Fruit fly (Drosophila melanogaster) whole organism, embryonic: ENCODE data around the gene CG46434.

ENCODE experiments used
- Awh ChIP-seq: fragments of 200-800 bp; sonication (Bioruptor generic); IDR thresholded peaks from 2 replicates; pipeline ENCODE4, ENCODE4 v1.3.6; 2022; ENCODE audit warnings: missing biosample characterization, missing genetic modification characterization
- Bgb ChIP-seq: fragments of 200-800 bp; sonication (Bioruptor generic); IDR thresholded peaks from 2 replicates; pipeline ENCODE4 v1.3.6; 2022; ENCODE audit warnings: missing biosample characterization, missing genetic modification characterization; ENCODE audit not compliant: partially characterized antibody
- CG11085 ChIP-seq: fragments of 200-800 bp; sonication (Bioruptor generic); IDR thresholded peaks from 2 replicates; pipeline ENCODE4 v1.3.6; 2022; ENCODE audit warnings: missing biosample characterization, missing genetic modification characterization
- CG11560 ChIP-seq: fragments of 200-800 bp; sonication (Bioruptor generic); IDR thresholded peaks from 3 replicates; pipeline ENCODE4 v1.3.6; 2022; ENCODE audit warnings: missing biosample characterization, missing genetic modification characterization
- CG12071 ChIP-seq: fragments of 200-800 bp; sonication (Bioruptor generic); optimal IDR thresholded peaks from 3 replicates; lab custom pipeline; 2018; ENCODE audit warnings: missing biosample characterization, mild to moderate bottlenecking, missing genetic modification characterization
- CG13775 ChIP-seq: fragments of 200-800 bp; sonication (Bioruptor generic); optimal IDR thresholded peaks from 3 replicates; lab custom pipeline; 2017; ENCODE audit warnings: missing biosample characterization, mild to moderate bottlenecking, missing genetic modification characterization
- CG14014 ChIP-seq: fragments of 200-800 bp; sonication (Bioruptor generic); IDR thresholded peaks from 2 replicates; pipeline ENCODE4 v1.3.6; 2022; ENCODE audit warnings: missing biosample characterization, missing genetic modification characterization
- CG14050 ChIP-seq: fragments of 200-800 bp; sonication (Bioruptor generic); IDR thresholded peaks from 3 replicates; pipeline ENCODE4 v1.3.6; 2022; ENCODE audit warnings: missing biosample characterization, missing genetic modification characterization
- CG1603 ChIP-seq: fragments of 200-800 bp; sonication (Bioruptor generic); optimal IDR thresholded peaks from 2 replicates; lab custom pipeline; 2019; ENCODE audit warnings: missing biosample characterization, mild to moderate bottlenecking, missing genetic modification characterization, moderate library complexity
- CG17829 ChIP-seq: fragments of 200-800 bp; optimal IDR thresholded peaks from 2 replicates; lab custom pipeline; 2019; ENCODE audit warnings: missing biosample characterization, mild to moderate bottlenecking, missing genetic modification characterization, moderate library complexity
- CG18764 ChIP-seq: fragments of 200-800 bp; sonication (Bioruptor generic); optimal IDR thresholded peaks from 3 replicates; lab custom pipeline; 2016; ENCODE audit warnings: missing biosample characterization, missing genetic modification characterization
- CG2120 ChIP-seq: fragments of 200-800 bp; sonication (Bioruptor generic); optimal IDR thresholded peaks from 3 replicates; lab custom pipeline; 2016; ENCODE audit warnings: missing biosample characterization, missing genetic modification characterization
- CG2199 ChIP-seq: fragments of 200-800 bp; sonication (Bioruptor generic); IDR thresholded peaks from 3 replicates; pipeline ENCODE4 v1.3.6; 2022; ENCODE audit warnings: missing biosample characterization, missing genetic modification characterization
- CG31441 ChIP-seq: fragments of 200-800 bp; sonication (Bioruptor generic); IDR thresholded peaks from 2 replicates; pipeline ENCODE4 v1.3.6; 2022; ENCODE audit warnings: missing biosample characterization, missing genetic modification characterization
- CG32532 ChIP-seq: fragments of 200-800 bp; sonication (Bioruptor generic); IDR thresholded peaks from 2 replicates; pipeline ENCODE4 v1.3.6; 2022; ENCODE audit warnings: missing biosample characterization, missing genetic modification characterization
- CG34376 ChIP-seq: fragments of 200-800 bp; sonication (Bioruptor generic); optimal IDR thresholded peaks from 2 replicates; lab custom pipeline; 2018; ENCODE audit warnings: missing biosample characterization, mild to moderate bottlenecking, missing genetic modification characterization
- CG3726 ChIP-seq: fragments of 200-800 bp; sonication (Bioruptor generic); IDR thresholded peaks from 3 replicates; pipeline ENCODE4, ENCODE4 v1.3.6; 2022; ENCODE audit warnings: missing biosample characterization, missing genetic modification characterization
- CG4820 ChIP-seq: fragments of 200-800 bp; sonication (Bioruptor generic); optimal IDR thresholded peaks from 3 replicates; lab custom pipeline; 2016; ENCODE audit warnings: missing biosample characterization, missing genetic modification characterization
- CG6272 ChIP-seq: fragments of 200-800 bp; sonication (Bioruptor generic); IDR thresholded peaks from 2 replicates; pipeline ENCODE4 v1.3.6; 2022; ENCODE audit warnings: missing biosample characterization, missing genetic modification characterization
- CG6654 ChIP-seq: fragments of 200-800 bp; sonication (Bioruptor generic); optimal IDR thresholded peaks from 2 replicates; lab custom pipeline; 2017; ENCODE audit warnings: missing biosample characterization, mild to moderate bottlenecking, missing genetic modification characterization
- CG6683 ChIP-seq: fragments of 200-800 bp; sonication (Bioruptor generic); optimal IDR thresholded peaks from 2 replicates; lab custom pipeline; 2017; ENCODE audit warnings: missing biosample characterization, mild to moderate bottlenecking, missing genetic modification characterization, missing genetic modification reagents
- CG6813 ChIP-seq: fragments of 200-800 bp; sonication (Bioruptor generic); optimal IDR thresholded peaks from 2 replicates; lab custom pipeline; 2017; ENCODE audit warnings: missing biosample characterization, missing genetic modification characterization, mild to moderate bottlenecking, moderate library complexity, missing genetic modification reagents
- CG7357 ChIP-seq: fragments of 200-800 bp; sonication (Bioruptor generic); IDR thresholded peaks from 3 replicates; pipeline ENCODE4 v1.3.6; 2022; ENCODE audit warnings: missing biosample characterization, missing genetic modification characterization
- CG9797 ChIP-seq: fragments of 200-800 bp; sonication (Bioruptor generic); optimal IDR thresholded peaks from 3 replicates; lab custom pipeline; 2018; ENCODE audit warnings: missing biosample characterization, mild to moderate bottlenecking, missing genetic modification characterization
- CG9817 ChIP-seq: fragments of 200-800 bp; sonication (Bioruptor generic); optimal IDR thresholded peaks from 2 replicates; lab custom pipeline; 2018; ENCODE audit warnings: missing biosample characterization, mild to moderate bottlenecking, missing genetic modification characterization, moderate library complexity
- CG9932 ChIP-seq: fragments of 200-800 bp; sonication (Bioruptor generic); IDR thresholded peaks from 2 replicates; pipeline ENCODE4 v1.3.6; 2022; ENCODE audit warnings: missing biosample characterization, missing genetic modification characterization
- CTCF ChIP-seq: fragments of 200-800 bp; sonication (Bioruptor generic); optimal IDR thresholded peaks from 2 replicates; lab custom pipeline; 2017; ENCODE audit warnings: missing biosample characterization, mild to moderate bottlenecking, missing genetic modification characterization, moderate library complexity
- Dfd ChIP-seq, 2 experiments: fragments of >200 bp; optimal IDR thresholded peaks; 2 replicates each; lab custom pipeline; 2017; ENCODE audit warnings: missing biosample characterization in 2 of 2, missing genetic modification characterization in 2 of 2
- Doc2 ChIP-seq: fragments of 200-800 bp; sonication (Bioruptor generic); IDR thresholded peaks from 2 replicates; pipeline ENCODE4 v1.3.6; 2022; ENCODE audit warnings: missing biosample characterization, missing genetic modification characterization
- Fer1 ChIP-seq: fragments of 200-800 bp; sonication (Bioruptor generic); optimal IDR thresholded peaks from 2 replicates; lab custom pipeline; 2017; ENCODE audit warnings: missing biosample characterization, mild to moderate bottlenecking, missing genetic modification characterization
- HHEX ChIP-seq: fragments of 200-800 bp; sonication (Bioruptor generic); optimal IDR thresholded peaks from 3 replicates; lab custom pipeline; 2017; ENCODE audit warnings: missing biosample characterization, mild to moderate bottlenecking, missing genetic modification characterization, missing genetic modification reagents
- HLH54F ChIP-seq: fragments of 200-800 bp; sonication (Bioruptor generic); optimal IDR thresholded peaks from 3 replicates; lab custom pipeline; 2016; ENCODE audit warnings: missing biosample characterization, missing genetic modification characterization
- Hand ChIP-seq: fragments of 200-800 bp; sonication (Bioruptor generic); optimal IDR thresholded peaks from 2 replicates; lab custom pipeline; 2017; ENCODE audit warnings: mild to moderate bottlenecking, missing biosample characterization, missing genetic modification reagents, missing genetic modification characterization
- Hr39 ChIP-seq: fragments of >200 bp; optimal IDR thresholded peaks from 2 replicates; lab custom pipeline; 2017
- Jarid2 ChIP-seq: fragments of 200-800 bp; sonication (Bioruptor generic); optimal IDR thresholded peaks from 3 replicates; lab custom pipeline; 2017; ENCODE audit warnings: mild to moderate bottlenecking, missing biosample characterization, missing genetic modification reagents, missing genetic modification characterization
- Lpt ChIP-seq: fragments of >200 bp; optimal IDR thresholded peaks from 2 replicates; lab custom pipeline; 2018; ENCODE audit warnings: missing biosample characterization, missing genetic modification characterization
- NFAT ChIP-seq: fragments of 200-800 bp; sonication (Bioruptor generic); IDR thresholded peaks from 2 replicates; pipeline ENCODE4 v1.3.6; 2022; ENCODE audit warnings: missing biosample characterization, missing genetic modification characterization
- Side ChIP-seq: fragments of 200-800 bp; sonication (Bioruptor generic); optimal IDR thresholded peaks from 2 replicates; lab custom pipeline; 2016; ENCODE audit warnings: missing biosample characterization, missing genetic modification characterization
- Stat92E ChIP-seq, 3 experiments: fragments of >200 bp in 2 of 3; fragments of 200-800 bp in 1 of 3; sonication (Bioruptor generic) in 1 of 3; optimal IDR thresholded peaks; 2 replicates each; lab custom pipeline; 2017 to 2019; ENCODE audit warnings: missing biosample characterization in 3 of 3, missing genetic modification characterization in 3 of 3, mild to moderate bottlenecking in 1 of 3, moderate library complexity in 1 of 3
- ap ChIP-seq: fragments of 200-800 bp; sonication (Bioruptor generic); IDR thresholded peaks from 2 replicates; pipeline ENCODE4 v1.3.6; 2022; ENCODE audit warnings: missing biosample characterization, missing genetic modification characterization
- ash1 ChIP-seq: fragments of 200-800 bp; sonication (Bioruptor generic); optimal IDR thresholded peaks from 2 replicates; lab custom pipeline; 2018; ENCODE audit warnings: missing biosample characterization, mild to moderate bottlenecking, missing genetic modification characterization
- az2 ChIP-seq: fragments of 200-800 bp; sonication (Bioruptor generic); optimal IDR thresholded peaks from 3 replicates; lab custom pipeline; 2016; ENCODE audit warnings: missing biosample characterization, missing genetic modification characterization
- h ChIP-seq: fragments of >200 bp; optimal IDR thresholded peaks from 2 replicates; lab custom pipeline; 2017
- lmd ChIP-seq: fragments of 200-800 bp; sonication (Bioruptor generic); IDR thresholded peaks from 2 replicates; pipeline ENCODE4 v1.3.6; 2022; ENCODE audit warnings: missing biosample characterization, missing genetic modification characterization
- nerfin-1 ChIP-seq: fragments of 200-800 bp; sonication (Bioruptor generic); optimal IDR thresholded peaks from 3 replicates; lab custom pipeline; 2019; ENCODE audit warnings: missing biosample characterization, mild to moderate bottlenecking, missing genetic modification characterization, moderate library complexity
- pb ChIP-seq: fragments of 200-800 bp; sonication (Bioruptor generic); optimal IDR thresholded peaks from 3 replicates; lab custom pipeline; 2016; ENCODE audit warnings: missing biosample characterization, missing genetic modification characterization
- pfk ChIP-seq: fragments of 200-800 bp; sonication (Bioruptor generic); optimal IDR thresholded peaks from 2 replicates; lab custom pipeline; 2018; ENCODE audit warnings: missing biosample characterization, mild to moderate bottlenecking, missing genetic modification characterization, moderate library complexity
- pita ChIP-seq: fragments of 200-800 bp; sonication (Bioruptor generic); optimal IDR thresholded peaks from 2 replicates; lab custom pipeline; 2017; ENCODE audit warnings: missing biosample characterization, mild to moderate bottlenecking, missing genetic modification characterization
- psq ChIP-seq: fragments of 200-800 bp; sonication (Bioruptor generic); optimal IDR thresholded peaks from 2 replicates; lab custom pipeline; 2017; ENCODE audit warnings: missing biosample characterization, missing genetic modification characterization
- ranshi ChIP-seq: fragments of 200-800 bp; sonication (Bioruptor generic); IDR thresholded peaks from 2 replicates; pipeline ENCODE4 v1.3.6; 2022; ENCODE audit warnings: missing biosample characterization, missing genetic modification characterization
- sqz ChIP-seq: fragments of 200-800 bp; sonication (Bioruptor generic); optimal IDR thresholded peaks from 3 replicates; lab custom pipeline; 2018; ENCODE audit warnings: missing biosample characterization, mild to moderate bottlenecking, missing genetic modification characterization
- tin ChIP-seq: fragments of 200-800 bp; sonication (Bioruptor generic); optimal IDR thresholded peaks from 3 replicates; lab custom pipeline; 2016; ENCODE audit warnings: missing biosample characterization, missing genetic modification characterization
- trem ChIP-seq: fragments of 200-800 bp; optimal IDR thresholded peaks from 3 replicates; lab custom pipeline; 2019; ENCODE audit warnings: missing biosample characterization, mild to moderate bottlenecking, missing genetic modification characterization, moderate library complexity
- trh ChIP-seq: fragments of 200-800 bp; sonication (Bioruptor generic); optimal IDR thresholded peaks from 2 replicates; lab custom pipeline; 2016; ENCODE audit warnings: missing biosample characterization, missing genetic modification characterization

CG46434 gene

dm6 chr3L:19590422-19590821 is 46.4 kb upstream of the CG46434 start, which contains the start of gene CG14100 (continued):
- peak; percentile 100 for TF ChIP-seq NFAT (GFP tag; lab: Robert Waterston, UW)
- TF ChIP-seq lmd = peak; percentile 100
- TF ChIP-seq CG34376 = peak; percentile 100
- TF ChIP-seq CG6272 (GFP tag; lab: Robert Waterston, UW) = peak; percentile 100
- peak; percentile 100 for TF ChIP-seq CG3726 (GFP tag; lab: Robert Waterston, UW)
- TF ChIP-seq sqz = peak; percentile 100
- TF ChIP-seq CG2120 (GFP tag; lab: Kevin White, UChicago) = peak; percentile 100
- peak; percentile 100 for TF ChIP-seq CG31441 (GFP tag; lab: Robert Waterston, UW)
- TF ChIP-seq CG9797 (GFP tag; lab: Kevin White, UChicago) = peak; percentile 91
- peak; percentile 100 for TF ChIP-seq Doc2 (GFP tag; lab: Robert Waterston, UW)
- peak; percentile 100 for TF ChIP-seq CG9932 (GFP tag; lab: Robert Waterston, UW)
- TF ChIP-seq psq = peak; percentile 100
- TF ChIP-seq HHEX = peak; percentile 100
- TF ChIP-seq pfk (GFP tag; lab: Kevin White, UChicago) = peak; percentile 91
- TF ChIP-seq Jarid2 = peak; percentile 99
- TF ChIP-seq trh (GFP tag; lab: Kevin White, UChicago) = peak; percentile 100
- TF ChIP-seq CG6683 (GFP tag; lab: Kevin White, UChicago) = peak; percentile 99
- peak; percentile 100 for TF ChIP-seq HLH54F
- peak in 1 of 3 experiments; percentile 100 for TF ChIP-seq Stat92E (GFP tag; optimal IDR thresholded peaks at IDR 0.05; lab: Kevin White, UChicago)
- TF ChIP-seq ash1 (GFP tag; lab: Kevin White, UChicago) = peak; percentile 100
- TF ChIP-seq tin (GFP tag; lab: Kevin White, UChicago) = peak; percentile 100
- TF ChIP-seq CG14014 = peak; percentile 100
- TF ChIP-seq trem = peak; percentile 97
- TF ChIP-seq CG6813 (GFP tag; lab: Kevin White, UChicago) = peak; percentile 100
- TF ChIP-seq Bgb (GFP tag; lab: Robert Waterston, UW) = no peak
- TF ChIP-seq Dfd (GFP tag; optimal IDR thresholded peaks at IDR 0.05; lab: Kevin White, UChicago) = peak in 1 of 2 experiments; percentile 94
- TF ChIP-seq ranshi (GFP tag; lab: Robert Waterston, UW) = peak; percentile 100
- no peak for TF ChIP-seq pita (GFP tag; lab: Kevin White, UChicago)
- TF ChIP-seq CG4820 (GFP tag; lab: Kevin White, UChicago) = peak; percentile 100
- no peak for TF ChIP-seq Hr39 (lab: Kevin White, UChicago)
- no peak for TF ChIP-seq h (lab: Kevin White, UChicago)
- TF ChIP-seq CG13775 (GFP tag; lab: Kevin White, UChicago) = peak; percentile 100
- TF ChIP-seq CTCF = peak; percentile 85
- TF ChIP-seq Hand (GFP tag; lab: Kevin White, UChicago) = peak; percentile 100

dm6 chr3L:19585979-19586378 is 42.0 kb upstream of the CG46434 start, which contains the start of the genes CG9231 and CG9330:
Gene CG9231, minus strand, starts transcription at chr3L:19586003.
Gene CG9330, plus strand, starts transcription at chr3L:19586253.
- peak; percentile 55 for TF ChIP-seq nerfin-1 (tag; lab: Kevin White, UChicago)
- TF ChIP-seq CG2199 (GFP tag; lab: Robert Waterston, UW) = no peak
- 0 out of 3 replicates have a peak, but pooled peaks have one; percentile 55 for TF ChIP-seq CG7357
- TF ChIP-seq CG1603 (tag; lab: Kevin White, UChicago) = peak; percentile 52
- TF ChIP-seq tin (GFP tag; lab: Kevin White, UChicago) = no peak
- no peak for TF ChIP-seq CG6654
- no peak for TF ChIP-seq Awh (GFP tag; lab: Robert Waterston, UW)
- TF ChIP-seq ranshi (GFP tag; lab: Robert Waterston, UW) = no peak
- peak; percentile 5 for TF ChIP-seq Side (GFP tag; lab: Kevin White, UChicago)
- peak; percentile 54 for TF ChIP-seq CG17829 (tag; lab: Kevin White, UChicago)
- no peak for TF ChIP-seq CG11085 (GFP tag; lab: Robert Waterston, UW)
- peak; percentile 10 for TF ChIP-seq Fer1 (GFP tag; lab: Kevin White, UChicago)
- no peak for TF ChIP-seq CG11560 (tag; lab: Robert Waterston, UW)
- peak; percentile 9 for TF ChIP-seq az2
- no peak for TF ChIP-seq CG32532
- no peak for TF ChIP-seq ap
- TF ChIP-seq CG9817 = no peak
- TF ChIP-seq CG3726 (GFP tag; lab: Robert Waterston, UW) = no peak
- TF ChIP-seq CG18764 (GFP tag; lab: Kevin White, UChicago) = peak; percentile 19
- TF ChIP-seq pb (GFP tag; lab: Kevin White, UChicago) = no peak
- TF ChIP-seq CG12071 = no peak
- no peak for TF ChIP-seq Lpt (GFP tag; lab: Kevin White, UChicago)
- TF ChIP-seq CG14050 (GFP tag; lab: Robert Waterston, UW) = no peak
